Worm (Caenorhabditis elegans) whole organism, L4 larva: ENCODE results near the gene ddp-1.

Experiments used
- F10B5.3 ChIP-seq: sonication (generic microtip); optimal IDR thresholded peaks from 2 replicates; lab custom pipeline; 2016; ENCODE audit warnings: mild to moderate bottlenecking, missing genetic modification characterization, missing compliant biosample characterization
- F26F4.8 ChIP-seq: fragments of 200-800 bp; sonication (Bioruptor generic); conservative IDR thresholded peaks from 2 replicates; pipeline ENCODE4 v1.3.6; 2022; ENCODE audit warnings: missing genetic modification characterization, missing compliant biosample characterization
- T20F7.1 ChIP-seq: fragments of 200-800 bp; sonication (Bioruptor generic); optimal IDR thresholded peaks from 2 replicates; lab custom pipeline; 2018; ENCODE audit warnings: mild to moderate bottlenecking, missing genetic modification characterization, missing compliant biosample characterization
- T26A8.4 ChIP-seq: fragments of 200-800 bp; sonication (Bioruptor generic); IDR thresholded peaks from 2 replicates; pipeline ENCODE4 v1.3.6; 2022; ENCODE audit warnings: missing genetic modification characterization, missing compliant biosample characterization
- Y105C5A.15 ChIP-seq: fragments of 200-800 bp; sonication (Bioruptor generic); IDR thresholded peaks from 2 replicates; pipeline ENCODE4 v1.3.6; 2022; ENCODE audit warnings: missing genetic modification characterization, missing compliant biosample characterization
- Y48G9A.11 ChIP-seq: fragments of 200-800 bp; sonication (Bioruptor generic); IDR thresholded peaks from 2 replicates; pipeline ENCODE4 v1.3.6; 2022; ENCODE audit warnings: missing genetic modification reagents, missing genetic modification characterization, missing compliant biosample characterization
- Y5F2A.4 ChIP-seq: fragments of 200-800 bp; sonication (Bioruptor generic); optimal IDR thresholded peaks from 2 replicates; lab custom pipeline; 2018; ENCODE audit warnings: mild to moderate bottlenecking, missing genetic modification characterization, missing compliant biosample characterization
- Y75B8A.6 ChIP-seq: fragments of 200-800 bp; sonication (Bioruptor generic); IDR thresholded peaks from 2 replicates; pipeline ENCODE4 v1.3.6; 2022; ENCODE audit warnings: missing genetic modification reagents, missing genetic modification characterization, missing compliant biosample characterization
- ZK337.2 ChIP-seq: fragments of 200-800 bp; sonication (Bioruptor generic); IDR thresholded peaks from 2 replicates; pipeline ENCODE4 v1.3.6; 2022; ENCODE audit warnings: missing genetic modification reagents, missing genetic modification characterization, missing compliant biosample characterization
- ZK546.5 ChIP-seq, 2 experiments: sonication (generic microtip); optimal IDR thresholded peaks; 2 replicates each; lab custom pipeline; 2017; ENCODE audit warnings: missing biosample characterization in 2 of 2, missing genetic modification characterization in 2 of 2
- aha-1 ChIP-seq: fragments of 150-350 bp; peaks from one replicate; lab custom pipeline; 2014; ENCODE audit warnings: missing biosample characterization, missing genetic modification characterization
- ceh-28 ChIP-seq: fragments of 150-350 bp; optimal IDR thresholded peaks from 2 replicates; lab custom pipeline; 2014; ENCODE audit warnings: missing biosample characterization, missing genetic modification reagents, missing genetic modification characterization
- ceh-62 ChIP-seq: sonication (generic microtip); optimal IDR thresholded peaks from 2 replicates; lab custom pipeline; 2017; ENCODE audit warnings: missing biosample characterization, missing genetic modification characterization
- daf-16 ChIP-seq, 3 experiments: sonication (generic microtip); optimal IDR thresholded peaks; 2 replicates each; lab custom pipeline; 2016 to 2017; ENCODE audit warnings: missing genetic modification characterization in 3 of 3, missing genetic modification reagents in 3 of 3, mild to moderate bottlenecking in 2 of 3, missing compliant biosample characterization in 2 of 3, missing biosample characterization in 1 of 3, moderate library complexity in 1 of 3
- daf-19 ChIP-seq: fragments of 200-800 bp; sonication (Bioruptor generic); conservative IDR thresholded peaks from 2 replicates; pipeline ENCODE4 v1.3.6; 2022; ENCODE audit warnings: missing genetic modification characterization, missing compliant biosample characterization
- dmd-9 ChIP-seq: fragments of 200-800 bp; sonication (Bioruptor generic); IDR thresholded peaks from 2 replicates; pipeline ENCODE4 v1.3.6; 2022; ENCODE audit warnings: missing genetic modification reagents, missing genetic modification characterization, missing compliant biosample characterization
- dpl-1 ChIP-seq: fragments of 150-350 bp; optimal IDR thresholded peaks from 2 replicates; lab custom pipeline; 2014; ENCODE audit warnings: missing biosample characterization, missing genetic modification reagents, missing genetic modification characterization
- duxl-1 ChIP-seq: sonication (generic microtip); optimal IDR thresholded peaks from 2 replicates; lab custom pipeline; 2016; ENCODE audit warnings: mild to moderate bottlenecking, missing genetic modification characterization, moderate library complexity, missing compliant biosample characterization; ENCODE audit not compliant: poor library complexity
- dve-1 ChIP-seq: sonication (generic microtip); optimal IDR thresholded peaks from 2 replicates; lab custom pipeline; 2017; ENCODE audit warnings: antibody characterized with exemption, mild to moderate bottlenecking, missing genetic modification characterization, missing compliant biosample characterization; ENCODE audit not compliant: insufficient read depth
- hlh-11 ChIP-seq: fragments of 200-800 bp; sonication (Bioruptor generic); optimal IDR thresholded peaks from 2 replicates; lab custom pipeline; 2018; ENCODE audit warnings: mild to moderate bottlenecking, missing genetic modification characterization, missing compliant biosample characterization
- hlh-30 ChIP-seq: sonication (generic microtip); optimal IDR thresholded peaks from 2 replicates; lab custom pipeline; 2017; ENCODE audit warnings: antibody characterized with exemption, mild to moderate bottlenecking, missing genetic modification characterization, missing compliant biosample characterization; ENCODE audit not compliant: insufficient read depth
- hmg-1.1 ChIP-seq: fragments of 200-800 bp; sonication (Bioruptor generic); IDR thresholded peaks from 2 replicates; pipeline ENCODE4 v1.3.6; 2022; ENCODE audit warnings: missing genetic modification reagents, missing genetic modification characterization, missing compliant biosample characterization
- lin-13 ChIP-seq: fragments of 150-350 bp; optimal IDR thresholded peaks from 2 replicates; lab custom pipeline; 2014; ENCODE audit warnings: missing biosample characterization, missing genetic modification reagents, missing genetic modification characterization
- lin-38 ChIP-seq: fragments of 200-800 bp; sonication (Bioruptor generic); IDR thresholded peaks from 2 replicates; pipeline ENCODE4 v1.3.6; 2022; ENCODE audit warnings: missing genetic modification reagents, missing genetic modification characterization, missing compliant biosample characterization
- lsy-2 ChIP-seq, 2 experiments: fragments of 150-350 bp in 1 of 2; sonication (generic microtip) in 1 of 2; optimal IDR thresholded peaks; 2 replicates each; lab custom pipeline; 2014 to 2017; ENCODE audit warnings: missing biosample characterization in 2 of 2, missing genetic modification characterization in 2 of 2
- madf-5 ChIP-seq, 2 experiments: fragments of 200-800 bp; sonication (Bioruptor generic); IDR thresholded peaks; 2 replicates each; pipeline ENCODE4 v1.3.6; 2022; ENCODE audit warnings: missing compliant biosample characterization in 2 of 2, missing genetic modification characterization in 2 of 2
- mep-1 ChIP-seq: fragments of 150-350 bp; sonication (generic microtip); optimal IDR thresholded peaks from 3 replicates; lab custom pipeline; 2014; ENCODE audit warnings: missing biosample characterization, missing genetic modification characterization
- mes-2 ChIP-seq: sonication (generic microtip); optimal IDR thresholded peaks from 2 replicates; lab custom pipeline; 2016; ENCODE audit warnings: missing genotype, mild to moderate bottlenecking, missing genetic modification characterization, missing compliant biosample characterization; ENCODE audit not compliant: poor library complexity, severe bottlenecking
- mxl-3 ChIP-seq: fragments of 200-800 bp; sonication (Bioruptor generic); optimal IDR thresholded peaks from 2 replicates; lab custom pipeline; 2018; ENCODE audit warnings: mild to moderate bottlenecking, missing genetic modification characterization, missing compliant biosample characterization
- nhr-111 ChIP-seq: fragments of 200-800 bp; sonication (Bioruptor generic); optimal IDR thresholded peaks from 2 replicates; lab custom pipeline; 2018; ENCODE audit warnings: mild to moderate bottlenecking, missing genetic modification characterization, missing compliant biosample characterization
- nhr-6 ChIP-seq: fragments of 150-350 bp; optimal IDR thresholded peaks from 2 replicates; lab custom pipeline; 2014; ENCODE audit warnings: missing biosample characterization, missing genetic modification characterization
- pha-4 ChIP-seq, 2 experiments: fragments of 150-350 bp in 1 of 2; fragments of 200-800 bp in 1 of 2; sonication (Bioruptor generic) in 1 of 2; IDR thresholded peaks in 1 of 2; optimal IDR thresholded peaks in 1 of 2; 2 replicates each; pipeline versions ENCODE4 v1.3.6 to Lab custom; 2014 to 2022; ENCODE audit warnings: missing genetic modification characterization in 2 of 2, missing genetic modification reagents in 2 of 2, missing biosample characterization in 1 of 2, missing compliant biosample characterization in 1 of 2
- rbr-2 ChIP-seq: sonication (generic microtip); optimal IDR thresholded peaks from 2 replicates; lab custom pipeline; 2016; ENCODE audit warnings: missing genotype, missing genetic modification characterization, missing compliant biosample characterization
- sdz-12 ChIP-seq: fragments of 200-800 bp; sonication (Bioruptor generic); optimal IDR thresholded peaks from 2 replicates; lab custom pipeline; 2018; ENCODE audit warnings: mild to moderate bottlenecking, missing genetic modification characterization, missing compliant biosample characterization
- snpc-1.2 ChIP-seq: fragments of 200-800 bp; sonication (Bioruptor generic); IDR thresholded peaks from 2 replicates; pipeline ENCODE4 v1.3.6; 2022; ENCODE audit warnings: missing genetic modification reagents, missing genetic modification characterization, missing compliant biosample characterization
- spr-1 ChIP-seq: sonication (generic microtip); optimal IDR thresholded peaks from 2 replicates; lab custom pipeline; 2016; ENCODE audit warnings: mild to moderate bottlenecking, missing genetic modification characterization, missing compliant biosample characterization
- zag-1 ChIP-seq: fragments of 150-350 bp; optimal IDR thresholded peaks from 2 replicates; lab custom pipeline; 2014; ENCODE audit warnings: missing biosample characterization, missing genetic modification characterization

ddp-1 gene

ce11 chrIII:1887354-1887753 lies 27.7 kb downstream of the ddp-1 start, which contains the start of gene B0524.3:
Gene B0524.3, plus strand, starts transcription at chrIII:1887654.
- TF ChIP-seq spr-1 (no peak), F10B5.3 (no peak), duxl-1 (tag; lab: Kevin White, UChicago) (no peak), ZK546.5 (tag; optimal IDR thresholded peaks at IDR 0.05; lab: Kevin White, UChicago) (no peak), hlh-11 (tag; lab: Kevin White, UChicago) (no peak), zag-1 (tag; lab: Kevin White, UChicago) (no peak), nhr-111 (GFP tag; lab: Kevin White, UChicago) (no peak), Y5F2A.4 (GFP tag; lab: Kevin White, UChicago) (no peak), ceh-62 (tag; lab: Kevin White, UChicago) (no peak), Y105C5A.15 (GFP tag; lab: Robert Waterston, UW) (no peak), dmd-9 (GFP tag; lab: Robert Waterston, UW) (no peak), dve-1 (no peak), madf-5 (GFP tag; IDR thresholded peaks at IDR 0.05; lab: Robert Waterston, UW) (no peak), T26A8.4 (GFP tag; lab: Robert Waterston, UW) (no peak), snpc-1.2 (GFP tag; lab: Robert Waterston, UW) (no peak)

- TF ChIP-seq ceh-28 (tag; lab: Kevin White, UChicago), result peak; percentile 92
Observed at ce11 chrIII:1892147-1892546, 32.5 kb downstream of the ddp-1 start.

ce11 chrIII:1893405-1893804 lies 33.7 kb downstream of the ddp-1 start:
- TF ChIP-seq F26F4.8 (GFP tag; lab: Robert Waterston, UW), result no peak
- no peak for TF ChIP-seq ZK337.2 (GFP tag; lab: Robert Waterston, UW)
- TF ChIP-seq nhr-6 (tag; lab: Kevin White, UChicago), result no peak
- peak; percentile 88 for TF ChIP-seq aha-1
- no peak for TF ChIP-seq lsy-2 (tag; optimal IDR thresholded peaks at IDR 0.05; lab: Kevin White, UChicago)
- no peak for TF ChIP-seq daf-19
- no peak for TF ChIP-seq F10B5.3
- TF ChIP-seq mxl-3 (GFP tag; lab: Kevin White, UChicago), result no peak

- no peak for TF ChIP-seq aha-1
- no peak for TF ChIP-seq snpc-1.2 (GFP tag; lab: Robert Waterston, UW)
- peak; percentile 91 for TF ChIP-seq ceh-28 (tag; lab: Kevin White, UChicago)
- TF ChIP-seq, all 104 proteins: peak for 1
Observed at ce11 chrIII:1893851-1894250, 34.2 kb downstream of the ddp-1 start, which contains the start of the genes B0524.5 and B0524.2. Gene B0524.5, minus strand, starts transcription at chrIII:1893890. Gene B0524.2, plus strand, starts transcription at chrIII:1894057.

- peak; percentile 63 for TF ChIP-seq aha-1
- peak in 1 of 2 experiments; percentile 44 for TF ChIP-seq lsy-2 (tag; optimal IDR thresholded peaks at IDR 0.05; lab: Kevin White, UChicago)
- peak; percentile 1 for TF ChIP-seq lin-13
Observed at ce11 chrIII:1900406-1900805, 40.7 kb downstream of the ddp-1 start.

- TF ChIP-seq sdz-12 (GFP tag; lab: Kevin White, UChicago) (no peak), aha-1 (peak; percentile 91)
Observed at ce11 chrIII:1903966-1904365, 44.3 kb downstream of the ddp-1 start.

- peak; percentile 11 for TF ChIP-seq rbr-2
- peak; percentile 46 for TF ChIP-seq dve-1
- 0 out of 2 replicates have a peak, but pooled peaks have one; percentile 17 for TF ChIP-seq hmg-1.1 (GFP tag; lab: Robert Waterston, UW)
- peak in 1 of 2 experiments; percentile 90 for TF ChIP-seq lsy-2 (tag; optimal IDR thresholded peaks at IDR 0.05; lab: Kevin White, UChicago)
- TF ChIP-seq mep-1 (tag; lab: Kevin White, UChicago), result peak; percentile 68
- no peak for TF ChIP-seq pha-4 (GFP tag; IDR thresholded peaks at IDR 0.05; lab: Robert Waterston, UW)
- peak; percentile 53 for TF ChIP-seq pha-4 (tag; optimal IDR thresholded peaks at IDR 0.05; lab: Kevin White, UChicago)
- TF ChIP-seq dpl-1 (GFP tag; lab: Kevin White, UChicago), result peak; percentile 73
- TF ChIP-seq hlh-30, result peak; percentile 23
- peak; percentile 64 for TF ChIP-seq lin-38 (GFP tag; lab: Robert Waterston, UW)
- TF ChIP-seq mes-2 (tag; lab: Kevin White, UChicago), result peak; percentile 75
- TF ChIP-seq T20F7.1 (GFP tag; lab: Kevin White, UChicago), result peak; percentile 98
- peak; percentile 18 for TF ChIP-seq nhr-6 (tag; lab: Kevin White, UChicago)
- TF ChIP-seq Y48G9A.11 (GFP tag; lab: Robert Waterston, UW), result peak; percentile 97
- TF ChIP-seq daf-16 (GFP tag; optimal IDR thresholded peaks at IDR 0.05; lab: Kevin White, UChicago), result no peak
- TF ChIP-seq daf-16 (tag; optimal IDR thresholded peaks at IDR 0.05; lab: Kevin White, UChicago), result peak; percentile 37
- TF ChIP-seq spr-1, result no peak
- no peak for TF ChIP-seq Y75B8A.6
Observed at ce11 chrIII:1905589-1905988, 45.9 kb downstream of the ddp-1 start, which contains the start of the genes B0524.6 and pqn-41. Gene B0524.6, minus strand, starts transcription at chrIII:1905640. Gene pqn-41, plus strand, starts transcription at chrIII:1905958.
